Worm (Caenorhabditis elegans) whole organism, early embryonic: ENCODE results near the gene col-123.

Experiments used
- B0310.2 ChIP-seq: sonication (generic microtip); optimal IDR thresholded peaks from 2 replicates; lab custom pipeline; 2016; ENCODE audit warnings: mild to moderate bottlenecking, missing genetic modification characterization, missing compliant biosample characterization
- F13C5.2 ChIP-seq: sonication (generic microtip); optimal IDR thresholded peaks from 2 replicates; lab custom pipeline; 2017; ENCODE audit warnings: mild to moderate bottlenecking, missing genetic modification characterization, inconsistent platforms, missing compliant biosample characterization
- aly-1 ChIP-seq: sonication (generic microtip); optimal IDR thresholded peaks from 2 replicates; lab custom pipeline; 2016; ENCODE audit warnings: missing genetic modification characterization, missing compliant biosample characterization
- ama-1 ChIP-seq: fragments of 150-350 bp; optimal IDR thresholded peaks from 2 replicates; lab custom pipeline; 2014
- ceh-13 ChIP-seq: fragments of 200-800 bp; sonication (Bioruptor generic); optimal IDR thresholded peaks from 2 replicates; lab custom pipeline; 2018; ENCODE audit warnings: mild to moderate bottlenecking, missing genetic modification characterization, missing compliant biosample characterization
- ceh-36 ChIP-seq: sonication (generic microtip); optimal IDR thresholded peaks from 2 replicates; lab custom pipeline; 2016; ENCODE audit warnings: missing genetic modification characterization, inconsistent platforms, missing compliant biosample characterization
- ets-7 ChIP-seq: sonication (generic microtip); optimal IDR thresholded peaks from 2 replicates; lab custom pipeline; 2016; ENCODE audit warnings: missing genotype, missing genetic modification characterization, missing compliant biosample characterization
- flt-1 ChIP-seq: fragments of 200-800 bp; sonication (Bioruptor generic); IDR thresholded peaks from 2 replicates; pipeline ENCODE4 v1.3.6; 2022; ENCODE audit warnings: missing genetic modification characterization, missing compliant biosample characterization
- hmbx-1 ChIP-seq: sonication (generic microtip); optimal IDR thresholded peaks from 2 replicates; lab custom pipeline; 2016; ENCODE audit warnings: mild to moderate bottlenecking, missing genetic modification characterization, missing compliant biosample characterization
- hmg-4 ChIP-seq: fragments of 200-800 bp; sonication (Bioruptor generic); optimal IDR thresholded peaks from 2 replicates; lab custom pipeline; 2018; ENCODE audit warnings: mild to moderate bottlenecking, missing genetic modification characterization, missing compliant biosample characterization
- hnd-1 ChIP-seq: sonication (generic microtip); optimal IDR thresholded peaks from 2 replicates; lab custom pipeline; 2016; ENCODE audit warnings: missing genetic modification characterization, missing compliant biosample characterization
- pes-1 ChIP-seq: fragments of 200-800 bp; sonication (Bioruptor generic); IDR thresholded peaks from 2 replicates; pipeline ENCODE4 v1.3.6; 2022; ENCODE audit warnings: missing genetic modification reagents, missing genetic modification characterization, missing compliant biosample characterization
- scrt-1 ChIP-seq: fragments of 200-800 bp; sonication (Bioruptor generic); IDR thresholded peaks from 2 replicates; pipeline ENCODE4 v1.3.6; 2022; ENCODE audit warnings: missing genetic modification characterization, missing compliant biosample characterization
- sea-1 ChIP-seq: fragments of 200-800 bp; sonication (Bioruptor generic); conservative IDR thresholded peaks from 2 replicates; pipeline ENCODE4 v1.3.6; 2022; ENCODE audit warnings: missing genetic modification characterization, missing compliant biosample characterization
- tbx-11 ChIP-seq: fragments of 200-800 bp; sonication (Bioruptor generic); IDR thresholded peaks from 2 replicates; pipeline ENCODE4 v1.3.6; 2022; ENCODE audit warnings: missing genetic modification characterization, missing compliant biosample characterization
- tbx-37 ChIP-seq: fragments of 200-800 bp; sonication (Bioruptor generic); conservative IDR thresholded peaks from 2 replicates; pipeline ENCODE4 v1.3.6; 2022; ENCODE audit warnings: missing genetic modification reagents, missing genetic modification characterization, missing compliant biosample characterization
- tra-4 ChIP-seq: sonication (generic microtip); optimal IDR thresholded peaks from 2 replicates; lab custom pipeline; 2017; ENCODE audit warnings: missing genetic modification characterization, missing compliant biosample characterization

col-123 gene

ce11 chrIV:9855712-9856111 is 34.0 kb downstream of the col-123 start, which contains the start of gene K07F5.12:
Gene K07F5.12, plus strand, starts transcription at chrIV:9856012.
- TF ChIP-seq scrt-1 (GFP tag; lab: Robert Waterston, UW) (no peak), pes-1 (no peak), ama-1 (lab: Kevin White, UChicago) (no peak), hnd-1 (tag; lab: Kevin White, UChicago) (no peak), F13C5.2 (tag; lab: Kevin White, UChicago) (no peak), B0310.2 (tag; lab: Kevin White, UChicago) (no peak), hmg-4 (no peak), ceh-13 (no peak), sea-1 (GFP tag; lab: Robert Waterston, UW) (no peak), ceh-36 (tag; lab: Kevin White, UChicago) (no peak), tbx-11 (GFP tag; lab: Robert Waterston, UW) (no peak), flt-1 (GFP tag; lab: Robert Waterston, UW) (no peak), ets-7 (tag; lab: Kevin White, UChicago) (no peak), tbx-37 (GFP tag; lab: Robert Waterston, UW) (no peak), tra-4 (no peak), hmbx-1 (no peak), aly-1 (tag; lab: Kevin White, UChicago) (no peak)

ce11 chrIV:9857952-9858488 is 36.3 kb downstream of the col-123 start, which contains the start of gene npp-1:
Gene npp-1, plus strand, starts transcription at chrIV:9858488.
- no peak for TF ChIP-seq hmg-4
- TF ChIP-seq hmbx-1 = no peak
- no peak for TF ChIP-seq ama-1 (lab: Kevin White, UChicago)
- no peak for TF ChIP-seq ets-7 (tag; lab: Kevin White, UChicago)
- TF ChIP-seq aly-1 (tag; lab: Kevin White, UChicago) = no peak

- no peak for TF ChIP-seq tbx-11 (GFP tag; lab: Robert Waterston, UW)
- TF ChIP-seq ama-1 (lab: Kevin White, UChicago) = no peak
Measured at ce11 chrIV:9858970-9859369, 37.2 kb downstream of the col-123 start.

- TF ChIP-seq ama-1 (lab: Kevin White, UChicago) (no peak), B0310.2 (tag; lab: Kevin White, UChicago) (no peak), hmg-4 (no peak), sea-1 (GFP tag; lab: Robert Waterston, UW) (no peak), tbx-37 (GFP tag; lab: Robert Waterston, UW) (no peak), ets-7 (tag; lab: Kevin White, UChicago) (no peak), tra-4 (no peak), tbx-11 (GFP tag; lab: Robert Waterston, UW) (no peak), ceh-13 (no peak), flt-1 (GFP tag; lab: Robert Waterston, UW) (no peak), ceh-36 (tag; lab: Kevin White, UChicago) (no peak), hmbx-1 (no peak), pes-1 (no peak), F13C5.2 (tag; lab: Kevin White, UChicago) (no peak), hnd-1 (tag; lab: Kevin White, UChicago) (no peak)
Measured at ce11 chrIV:9861921-9862320, 40.2 kb downstream of the col-123 start, which contains the start of gene K07F5.14. Gene K07F5.14, plus strand, starts transcription at chrIV:9862221.

ce11 chrIV:9863817-9864216 is 42.1 kb downstream of the col-123 start, which contains the start of gene K07F5.16:
Gene K07F5.16, plus strand, starts transcription at chrIV:9864117.
- TF ChIP-seq ceh-13 (no peak), tbx-37 (GFP tag; lab: Robert Waterston, UW) (no peak), flt-1 (GFP tag; lab: Robert Waterston, UW) (no peak), aly-1 (tag; lab: Kevin White, UChicago) (no peak), hnd-1 (tag; lab: Kevin White, UChicago) (no peak), ama-1 (lab: Kevin White, UChicago) (no peak), hmbx-1 (no peak), tra-4 (no peak)

ce11 chrIV:9864778-9865177 is 43.1 kb downstream of the col-123 start, which contains the start of the genes K07F5.15 and K07F5.22:
Gene K07F5.15, plus strand, starts transcription at chrIV:9865078.
Gene K07F5.22, plus strand, starts transcription at chrIV:9865078.
- TF ChIP-seq F13C5.2 (tag; lab: Kevin White, UChicago) (no peak), ceh-36 (tag; lab: Kevin White, UChicago) (no peak), aly-1 (tag; lab: Kevin White, UChicago) (no peak), tra-4 (no peak), hmg-4 (no peak), sea-1 (GFP tag; lab: Robert Waterston, UW) (no peak), tbx-37 (GFP tag; lab: Robert Waterston, UW) (no peak), hnd-1 (tag; lab: Kevin White, UChicago) (no peak), scrt-1 (GFP tag; lab: Robert Waterston, UW) (no peak), flt-1 (GFP tag; lab: Robert Waterston, UW) (no peak), tbx-11 (GFP tag; lab: Robert Waterston, UW) (no peak), ceh-13 (no peak), pes-1 (no peak), B0310.2 (tag; lab: Kevin White, UChicago) (no peak)

ce11 chrIV:9866865-9867264 is 45.1 kb downstream of the col-123 start:
- no peak for TF ChIP-seq tbx-37 (GFP tag; lab: Robert Waterston, UW)
- TF ChIP-seq hmg-4 = no peak
- no peak for TF ChIP-seq ceh-36 (tag; lab: Kevin White, UChicago)
- TF ChIP-seq sea-1 (GFP tag; lab: Robert Waterston, UW) = no peak
- TF ChIP-seq pes-1 = no peak
- TF ChIP-seq tra-4 = no peak
- TF ChIP-seq hnd-1 (tag; lab: Kevin White, UChicago) = no peak
- TF ChIP-seq scrt-1 (GFP tag; lab: Robert Waterston, UW) = no peak
- TF ChIP-seq ama-1 (lab: Kevin White, UChicago) = no peak
- TF ChIP-seq flt-1 (GFP tag; lab: Robert Waterston, UW) = no peak
- no peak for TF ChIP-seq aly-1 (tag; lab: Kevin White, UChicago)
- TF ChIP-seq ceh-13 = no peak
- no peak for TF ChIP-seq ets-7 (tag; lab: Kevin White, UChicago)
- no peak for TF ChIP-seq F13C5.2 (tag; lab: Kevin White, UChicago)
- TF ChIP-seq hmbx-1 = no peak
- no peak for TF ChIP-seq B0310.2 (tag; lab: Kevin White, UChicago)
- no peak for TF ChIP-seq tbx-11 (GFP tag; lab: Robert Waterston, UW)
